Fruit fly (Drosophila melanogaster) whole organism, embryonic: Measurements from ENCODE around the gene melt.

ENCODE experiments used
- Aef1 ChIP-seq: fragments of 200-800 bp; sonication (Bioruptor generic); IDR thresholded peaks from 3 replicates; pipeline ENCODE4 v1.3.6; 2022; ENCODE audit warnings: missing biosample characterization, missing genetic modification characterization
- Atf-2 ChIP-seq: fragments of 200-800 bp; sonication (Bioruptor generic); optimal IDR thresholded peaks from 2 replicates; lab custom pipeline; 2016; ENCODE audit warnings: missing biosample characterization, missing genetic modification characterization
- B-H1 ChIP-seq: fragments of 200-800 bp; sonication (Bioruptor generic); IDR thresholded peaks from 3 replicates; pipeline ENCODE4 v1.3.6; 2022; ENCODE audit warnings: missing biosample characterization, missing genetic modification characterization
- Bteb2 ChIP-seq: fragments of 200-800 bp; sonication (Bioruptor generic); optimal IDR thresholded peaks from 2 replicates; lab custom pipeline; 2016; ENCODE audit warnings: missing biosample characterization, missing genetic modification characterization
- CG10267 ChIP-seq: fragments of 200-800 bp; sonication (Bioruptor generic); optimal IDR thresholded peaks from 2 replicates; lab custom pipeline; 2018; ENCODE audit warnings: missing biosample characterization, mild to moderate bottlenecking, missing genetic modification characterization, moderate library complexity
- CG10543 ChIP-seq: fragments of 200-800 bp; sonication (Bioruptor generic); optimal IDR thresholded peaks from 3 replicates; lab custom pipeline; 2017; ENCODE audit warnings: missing biosample characterization, mild to moderate bottlenecking, missing genetic modification characterization, moderate library complexity
- CG11085 ChIP-seq: fragments of 200-800 bp; sonication (Bioruptor generic); IDR thresholded peaks from 2 replicates; pipeline ENCODE4 v1.3.6; 2022; ENCODE audit warnings: missing biosample characterization, missing genetic modification characterization
- CG11398 ChIP-seq: fragments of 200-800 bp; sonication (Bioruptor generic); optimal IDR thresholded peaks from 2 replicates; lab custom pipeline; 2016; ENCODE audit warnings: missing biosample characterization, missing genetic modification characterization
- CG12299 ChIP-seq: fragments of 200-800 bp; sonication (Bioruptor generic); optimal IDR thresholded peaks from 2 replicates; lab custom pipeline; 2018; ENCODE audit warnings: missing biosample characterization, mild to moderate bottlenecking, missing genetic modification characterization
- CG12391 ChIP-seq: fragments of 200-800 bp; sonication (Bioruptor generic); optimal IDR thresholded peaks from 3 replicates; lab custom pipeline; 2018; ENCODE audit warnings: missing biosample characterization, mild to moderate bottlenecking, missing genetic modification characterization, moderate library complexity
- CG15073 ChIP-seq: fragments of 200-800 bp; sonication (Bioruptor generic); optimal IDR thresholded peaks from 2 replicates; lab custom pipeline; 2016; ENCODE audit warnings: missing biosample characterization, missing genetic modification characterization
- CG15601 ChIP-seq: fragments of 200-800 bp; sonication (Bioruptor generic); optimal IDR thresholded peaks from 3 replicates; lab custom pipeline; 2019; ENCODE audit warnings: missing biosample characterization, mild to moderate bottlenecking, missing genetic modification characterization, moderate library complexity
- CG1603 ChIP-seq: fragments of 200-800 bp; sonication (Bioruptor generic); optimal IDR thresholded peaks from 2 replicates; lab custom pipeline; 2019; ENCODE audit warnings: missing biosample characterization, mild to moderate bottlenecking, missing genetic modification characterization, moderate library complexity
- CG17186 ChIP-seq: fragments of 200-800 bp; sonication (Bioruptor generic); optimal IDR thresholded peaks from 3 replicates; lab custom pipeline; 2017; ENCODE audit warnings: missing biosample characterization, missing genetic modification reagents, missing genetic modification characterization
- CG17361 ChIP-seq: fragments of 200-800 bp; sonication (Bioruptor generic); IDR thresholded peaks from 3 replicates; pipeline ENCODE4 v1.3.6; 2022; ENCODE audit warnings: missing biosample characterization, missing genetic modification characterization
- CG1832 ChIP-seq: fragments of 200-800 bp; sonication (Bioruptor generic); optimal IDR thresholded peaks from 2 replicates; lab custom pipeline; 2017; ENCODE audit warnings: missing biosample characterization, mild to moderate bottlenecking, missing genetic modification characterization, inconsistent platforms
- CG3065 ChIP-seq: fragments of 200-800 bp; sonication (Bioruptor generic); optimal IDR thresholded peaks from 2 replicates; lab custom pipeline; 2016; ENCODE audit warnings: missing biosample characterization, missing genetic modification characterization
- CG31388 ChIP-seq: fragments of 200-800 bp; sonication (Bioruptor generic); optimal IDR thresholded peaks from 2 replicates; lab custom pipeline; 2016; ENCODE audit warnings: missing biosample characterization, missing genetic modification characterization
- CG3407 ChIP-seq: fragments of 200-800 bp; sonication (Bioruptor generic); optimal IDR thresholded peaks from 2 replicates; lab custom pipeline; 2018; ENCODE audit warnings: missing biosample characterization, mild to moderate bottlenecking, missing genetic modification characterization
- CG4360 ChIP-seq: fragments of 200-800 bp; sonication (Bioruptor generic); IDR thresholded peaks from 2 replicates; pipeline ENCODE4 v1.3.6; 2022; ENCODE audit warnings: missing biosample characterization, missing genetic modification characterization
- CG4404 ChIP-seq: fragments of 200-800 bp; sonication (Bioruptor generic); IDR thresholded peaks from 2 replicates; pipeline ENCODE4 v1.3.6; 2022; ENCODE audit warnings: missing biosample characterization, missing genetic modification characterization
- CG6654 ChIP-seq: fragments of 200-800 bp; sonication (Bioruptor generic); optimal IDR thresholded peaks from 2 replicates; lab custom pipeline; 2017; ENCODE audit warnings: missing biosample characterization, mild to moderate bottlenecking, missing genetic modification characterization
- CG7357 ChIP-seq: fragments of 200-800 bp; sonication (Bioruptor generic); IDR thresholded peaks from 3 replicates; pipeline ENCODE4 v1.3.6; 2022; ENCODE audit warnings: missing biosample characterization, missing genetic modification characterization
- CTCF ChIP-seq: fragments of 200-800 bp; sonication (Bioruptor generic); optimal IDR thresholded peaks from 2 replicates; lab custom pipeline; 2017; ENCODE audit warnings: missing biosample characterization, mild to moderate bottlenecking, missing genetic modification characterization, moderate library complexity
- Drgx ChIP-seq: fragments of 200-800 bp; sonication (Bioruptor generic); IDR thresholded peaks from 2 replicates; pipeline ENCODE4 v1.3.6; 2022; ENCODE audit warnings: missing biosample characterization, missing genetic modification characterization
- Elba2 ChIP-seq: fragments of 200-800 bp; sonication (Bioruptor generic); optimal IDR thresholded peaks from 3 replicates; lab custom pipeline; 2016; ENCODE audit warnings: missing biosample characterization, missing genetic modification characterization
- Hmx ChIP-seq: fragments of 200-800 bp; sonication (Bioruptor generic); optimal IDR thresholded peaks from 2 replicates; lab custom pipeline; 2016; ENCODE audit warnings: missing biosample characterization, missing genetic modification characterization
- Hr3 ChIP-seq: fragments of 200-800 bp; sonication (Bioruptor generic); optimal IDR thresholded peaks from 3 replicates; lab custom pipeline; 2016; ENCODE audit warnings: missing biosample characterization, missing genetic modification characterization
- MBD-R2 ChIP-seq: fragments of 200-800 bp; sonication (Bioruptor generic); IDR thresholded peaks from 2 replicates; pipeline ENCODE4 v1.3.6; 2022; ENCODE audit warnings: missing biosample characterization, missing genetic modification characterization
- Oli ChIP-seq: fragments of 200-800 bp; sonication (Bioruptor generic); optimal IDR thresholded peaks from 2 replicates; lab custom pipeline; 2018; ENCODE audit warnings: missing biosample characterization, mild to moderate bottlenecking, missing genetic modification characterization, moderate library complexity
- Optix ChIP-seq: fragments of 200-800 bp; sonication (Bioruptor generic); IDR thresholded peaks from 3 replicates; pipeline ENCODE4 v1.3.6; 2022; ENCODE audit warnings: missing biosample characterization, missing genetic modification characterization
- PHDP ChIP-seq: fragments of 200-800 bp; sonication (Bioruptor generic); optimal IDR thresholded peaks from 3 replicates; lab custom pipeline; 2018; ENCODE audit warnings: missing biosample characterization, mild to moderate bottlenecking, missing genetic modification characterization, moderate library complexity
- br ChIP-seq: fragments of >200 bp; optimal IDR thresholded peaks from 2 replicates; lab custom pipeline; 2017
- dimm ChIP-seq: fragments of 200-800 bp; sonication (Bioruptor generic); IDR thresholded peaks from 2 replicates; pipeline ENCODE4 v1.3.6; 2022; ENCODE audit warnings: missing biosample characterization, missing genetic modification characterization
- disco-r ChIP-seq: fragments of 200-800 bp; sonication (Bioruptor generic); optimal IDR thresholded peaks from 2 replicates; lab custom pipeline; 2016; ENCODE audit warnings: missing biosample characterization, missing genetic modification characterization
- dpn ChIP-seq, 2 experiments: fragments of 200-800 bp; sonication (Bioruptor generic); optimal IDR thresholded peaks; 3 replicates each; lab custom pipeline; 2016; ENCODE audit warnings: missing biosample characterization in 2 of 2, missing genetic modification characterization in 2 of 2
- fru ChIP-seq: fragments of >200 bp; optimal IDR thresholded peaks from 2 replicates; lab custom pipeline; 2017
- fu2 ChIP-seq: fragments of 200-800 bp; sonication (Bioruptor generic); optimal IDR thresholded peaks from 2 replicates; lab custom pipeline; 2016; ENCODE audit warnings: missing biosample characterization, missing genetic modification characterization
- hbn ChIP-seq: fragments of 200-800 bp; sonication (Bioruptor generic); IDR thresholded peaks from 2 replicates; pipeline ENCODE4 v1.3.6; 2022; ENCODE audit warnings: missing biosample characterization, missing genetic modification characterization; ENCODE audit not compliant: partially characterized antibody
- ind ChIP-seq: fragments of 200-800 bp; sonication (Bioruptor generic); optimal IDR thresholded peaks from 3 replicates; lab custom pipeline; 2016; ENCODE audit warnings: missing biosample characterization, missing genetic modification characterization
- jumu ChIP-seq: fragments of 200-800 bp; sonication (Bioruptor generic); optimal IDR thresholded peaks from 3 replicates; lab custom pipeline; 2016; ENCODE audit warnings: missing biosample characterization, missing genetic modification characterization
- kni ChIP-seq: fragments of 200-800 bp; sonication (Bioruptor generic); optimal IDR thresholded peaks from 3 replicates; lab custom pipeline; 2017; ENCODE audit warnings: mild to moderate bottlenecking, missing biosample characterization, missing genetic modification reagents, missing genetic modification characterization
- lmd ChIP-seq: fragments of 200-800 bp; sonication (Bioruptor generic); IDR thresholded peaks from 2 replicates; pipeline ENCODE4 v1.3.6; 2022; ENCODE audit warnings: missing biosample characterization, missing genetic modification characterization
- nmo ChIP-seq: fragments of 200-800 bp; sonication (Bioruptor generic); optimal IDR thresholded peaks from 2 replicates; lab custom pipeline; 2018; ENCODE audit warnings: missing biosample characterization, mild to moderate bottlenecking, missing genetic modification characterization, moderate library complexity
- otp ChIP-seq: fragments of 200-800 bp; sonication (Bioruptor generic); IDR thresholded peaks from 3 replicates; pipeline ENCODE4, ENCODE4 v1.3.6; 2022; ENCODE audit warnings: missing biosample characterization, missing genetic modification characterization
- prd ChIP-seq, 3 experiments: fragments of >200 bp in 2 of 3; fragments of 200-800 bp in 1 of 3; sonication (Bioruptor generic) in 1 of 3; optimal IDR thresholded peaks in 2 of 3; IDR thresholded peaks in 1 of 3; 2 replicates in 2 of 3; 3 replicates in 1 of 3; pipeline versions ENCODE4 v1.3.6 to Lab custom; 2017 to 2022; ENCODE audit warnings: missing biosample characterization in 1 of 3, missing genetic modification characterization in 1 of 3
- sc ChIP-seq, 3 experiments: fragments of >200 bp in 2 of 3; fragments of 200-800 bp in 1 of 3; sonication (Bioruptor generic) in 1 of 3; optimal IDR thresholded peaks; 2 replicates in 2 of 3; 3 replicates in 1 of 3; lab custom pipeline; 2017; ENCODE audit warnings: mild to moderate bottlenecking in 1 of 3, missing biosample characterization in 1 of 3, missing genetic modification characterization in 1 of 3, missing genetic modification reagents in 1 of 3
- sob ChIP-seq: fragments of 200-800 bp; sonication (Bioruptor generic); IDR thresholded peaks from 2 replicates; pipeline ENCODE4 v1.3.6; 2022; ENCODE audit warnings: missing biosample characterization, missing genetic modification characterization
- tin ChIP-seq: fragments of 200-800 bp; sonication (Bioruptor generic); optimal IDR thresholded peaks from 3 replicates; lab custom pipeline; 2016; ENCODE audit warnings: missing biosample characterization, missing genetic modification characterization
- tio ChIP-seq: fragments of 200-800 bp; sonication (Bioruptor generic); optimal IDR thresholded peaks from 2 replicates; lab custom pipeline; 2017; ENCODE audit warnings: missing biosample characterization, missing genetic modification characterization, inconsistent platforms
- trem ChIP-seq: fragments of 200-800 bp; optimal IDR thresholded peaks from 3 replicates; lab custom pipeline; 2019; ENCODE audit warnings: missing biosample characterization, mild to moderate bottlenecking, missing genetic modification characterization, moderate library complexity
- tup ChIP-seq: fragments of 200-800 bp; sonication (Bioruptor generic); optimal IDR thresholded peaks from 2 replicates; lab custom pipeline; 2016; ENCODE audit warnings: missing biosample characterization, mild to moderate bottlenecking, missing genetic modification characterization, moderate library complexity

The melt gene

DNA sequence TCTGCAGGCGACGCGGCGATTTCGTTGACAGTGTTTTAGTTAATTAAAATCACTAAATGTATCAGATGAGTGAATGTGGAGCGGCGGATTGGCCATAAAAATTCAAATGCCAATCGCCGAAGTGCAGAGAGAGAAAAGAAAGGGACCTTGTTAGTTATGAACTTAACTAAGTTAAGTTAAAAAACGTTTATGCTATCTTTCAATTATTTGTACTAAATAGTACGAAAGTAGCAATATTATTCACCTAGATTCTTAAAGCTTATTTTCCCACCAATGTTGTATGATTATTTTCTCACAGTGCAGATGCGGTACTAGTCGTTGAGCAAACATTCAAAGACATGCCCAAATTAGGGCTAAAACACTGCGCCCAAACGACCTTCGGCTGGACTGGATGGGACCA lies 43.6 kb upstream of the melt start (continued):
- TF ChIP-seq CG4360 (GFP tag; lab: Robert Waterston, UW) = peak; percentile 50; the same call in 1 of the 2 replicates
- no peak for TF ChIP-seq CG1832 (GFP tag; lab: Kevin White, UChicago)
- peak; percentile 46; the same call in 1 of the 2 replicates for TF ChIP-seq Drgx (GFP tag; lab: Robert Waterston, UW)
- TF ChIP-seq Elba2 (GFP tag; lab: Kevin White, UChicago) = no peak
- TF ChIP-seq dpn (GFP tag; optimal IDR thresholded peaks at IDR 0.05; lab: Kevin White, UChicago) = peak; percentile 57 to 74
- no peak for TF ChIP-seq CG3407 (GFP tag; lab: Kevin White, UChicago)
- TF ChIP-seq trem (tag; lab: Kevin White, UChicago) = peak; percentile 35
- no peak for TF ChIP-seq CG15073 (GFP tag; lab: Kevin White, UChicago)
- 0 out of 2 replicates have a peak, but pooled peaks have one; percentile 30 for TF ChIP-seq CG11085 (GFP tag; lab: Robert Waterston, UW)
- no peak for TF ChIP-seq CG10543 (GFP tag; lab: Kevin White, UChicago)
- TF ChIP-seq MBD-R2 (GFP tag; lab: Robert Waterston, UW) = no peak
- peak; percentile 47 for TF ChIP-seq nmo (GFP tag; lab: Kevin White, UChicago)
- TF ChIP-seq Oli = peak; percentile 67
- peak; percentile 3 for TF ChIP-seq tio
- TF ChIP-seq CG17186 = no peak
- peak; percentile 56; the same call in 2 of the 3 replicates for TF ChIP-seq Optix
- peak; percentile 65; the same call in 2 of the 3 replicates for TF ChIP-seq CG7357
- TF ChIP-seq CG17361 (GFP tag; lab: Robert Waterston, UW) = peak; percentile 74
- TF ChIP-seq disco-r (GFP tag; lab: Kevin White, UChicago) = no peak
- TF ChIP-seq fu2 = peak; percentile 8
- no peak for TF ChIP-seq CG3065 (GFP tag; lab: Kevin White, UChicago)
- peak; percentile 28 for TF ChIP-seq PHDP (tag; lab: Kevin White, UChicago)
- TF ChIP-seq CG1603 (tag; lab: Kevin White, UChicago) = peak; percentile 74
- no peak for TF ChIP-seq Bteb2
- TF ChIP-seq sc (optimal IDR thresholded peaks at IDR 0.05; lab: Kevin White, UChicago) = no peak
- TF ChIP-seq sc (GFP tag; optimal IDR thresholded peaks at IDR 0.05; lab: Kevin White, UChicago) = no peak
- peak; percentile 76 for TF ChIP-seq sob (GFP tag; lab: Robert Waterston, UW)
- peak; percentile 47 for TF ChIP-seq CG4404 (GFP tag; lab: Robert Waterston, UW)
- no peak for TF ChIP-seq CG15601
- no peak for TF ChIP-seq otp (GFP tag; lab: Robert Waterston, UW)
- TF ChIP-seq ind (GFP tag; lab: Kevin White, UChicago) = peak; percentile 71
- no peak for TF ChIP-seq CG12299
- TF ChIP-seq fru (lab: Kevin White, UChicago) = no peak
- no peak for TF ChIP-seq CG11398 (GFP tag; lab: Kevin White, UChicago)
- TF ChIP-seq hbn = no peak
- TF ChIP-seq Aef1 (GFP tag; lab: Robert Waterston, UW) = peak; percentile 60
- TF ChIP-seq tin (GFP tag; lab: Kevin White, UChicago) = peak; percentile 56
- peak; percentile 28 for TF ChIP-seq Hr3 (GFP tag; lab: Kevin White, UChicago)
- no peak for TF ChIP-seq prd (optimal IDR thresholded peaks at IDR 0.05; lab: Kevin White, UChicago)
- peak; percentile 82 for TF ChIP-seq prd (GFP tag; IDR thresholded peaks at IDR 0.05; lab: Robert Waterston, UW)
- TF ChIP-seq CG10267 = peak; percentile 41
- no peak for TF ChIP-seq kni (GFP tag; lab: Kevin White, UChicago)
- TF ChIP-seq jumu = peak; percentile 21
- no peak for TF ChIP-seq CG6654 (GFP tag; lab: Kevin White, UChicago)
- TF ChIP-seq CTCF (GFP tag; lab: Kevin White, UChicago) = no peak
- TF ChIP-seq Atf-2 (GFP tag; lab: Kevin White, UChicago) = no peak
- no peak for TF ChIP-seq br
- TF ChIP-seq tup (GFP tag; lab: Kevin White, UChicago) = no peak
- no peak for TF ChIP-seq CG31388 (GFP tag; lab: Kevin White, UChicago)
- peak; percentile 78 for TF ChIP-seq lmd (GFP tag; lab: Robert Waterston, UW)
- peak; percentile 69 for TF ChIP-seq B-H1 (GFP tag; lab: Robert Waterston, UW)
- TF ChIP-seq Hmx (GFP tag; lab: Kevin White, UChicago) = no peak
- TF ChIP-seq dimm (GFP tag; lab: Robert Waterston, UW) = no peak
- peak; percentile 54 for TF ChIP-seq CG12391 (tag; lab: Kevin White, UChicago)
